Worm (Caenorhabditis elegans) whole organism, midembryonic: ENCODE data around the gene K11D12.12.

Experiments
- T22C8.4 ChIP-seq: fragments of 200-800 bp; sonication (Bioruptor generic); IDR thresholded peaks from 2 replicates; pipeline ENCODE4 v1.3.6; 2022; ENCODE audit warnings: missing genetic modification characterization, missing compliant biosample characterization
- tab-1 ChIP-seq: fragments of 200-800 bp; sonication (Bioruptor generic); IDR thresholded peaks from 2 replicates; pipeline ENCODE4 v1.3.6; 2022; ENCODE audit warnings: missing genetic modification characterization, missing compliant biosample characterization
- ztf-23 ChIP-seq: fragments of 200-800 bp; sonication (Bioruptor generic); IDR thresholded peaks from 2 replicates; pipeline ENCODE4 v1.3.6; 2022; ENCODE audit warnings: missing genetic modification reagents, missing genetic modification characterization, missing compliant biosample characterization

DNA sequence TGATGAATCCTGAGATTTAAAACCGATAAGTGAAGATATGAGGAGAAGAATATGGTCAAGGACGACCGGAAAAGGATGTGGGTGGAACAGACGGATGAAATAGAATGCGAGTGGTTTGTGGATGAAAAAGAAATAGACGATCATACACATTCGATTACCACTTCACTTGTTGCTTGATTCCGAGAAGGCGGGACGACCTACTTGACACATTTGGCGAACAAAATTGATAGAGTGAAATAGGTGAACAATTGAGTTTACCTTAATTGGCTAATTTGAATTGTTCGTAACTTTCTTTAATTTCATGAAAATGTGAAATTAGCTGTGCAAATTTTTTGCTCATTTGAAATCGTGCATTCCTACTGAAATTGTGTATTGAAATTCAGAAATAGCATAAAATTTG lies 20.0 kb downstream of the K11D12.12 start, which contains the start of gene Y58A7A.2:
- no peak for TF ChIP-seq tab-1 (GFP tag; lab: Robert Waterston, UW)
- no peak for TF ChIP-seq T22C8.4
- no peak for TF ChIP-seq ztf-23 (GFP tag; lab: Robert Waterston, UW)
